Worm (Caenorhabditis elegans): ENCODE data around the gene K09F5.6.

Gene K09F5.6

DNA sequence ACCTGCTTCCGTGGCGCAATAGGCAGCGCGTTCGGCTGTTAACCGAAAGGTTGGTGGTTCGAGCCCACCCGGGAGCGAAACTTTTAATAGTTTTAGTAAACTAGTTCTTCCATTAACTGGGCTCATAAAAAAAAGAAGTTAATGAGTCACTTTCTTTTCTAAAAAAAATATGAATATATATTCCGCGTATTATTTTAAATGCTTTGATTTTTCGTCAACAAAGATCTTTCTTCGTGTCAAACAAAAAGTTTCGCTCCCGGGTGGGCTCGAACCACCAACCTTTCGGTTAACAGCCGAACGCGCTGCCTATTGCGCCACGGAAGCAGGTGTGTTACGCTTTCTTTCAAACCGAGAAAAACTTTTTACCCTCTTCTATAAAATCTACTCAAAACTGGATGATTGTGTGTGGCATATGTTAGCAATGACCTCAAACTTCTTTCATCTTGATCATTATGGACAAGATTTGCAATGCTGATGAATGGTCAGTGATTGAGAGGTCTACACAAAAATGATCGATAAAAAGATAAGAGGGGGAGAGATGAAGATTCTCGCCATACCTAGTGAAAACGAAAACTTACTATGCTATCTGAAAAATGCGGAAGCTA is 54.7 kb downstream of the K09F5.6 start (continued):
- TF ChIP-seq rec-8 (tag; optimal IDR thresholded peaks at IDR 0.05) (peak; percentile 6 to 59), ztf-3 (GFP tag; optimal IDR thresholded peaks at IDR 0.05) (no peak), B0019.2 (GFP tag; conservative IDR thresholded peaks at IDR 0.05) (no peak), aptf-3 (GFP tag; IDR thresholded peaks at IDR 0.05) (0 out of 2 replicates have a peak, but pooled peaks have one; percentile 48), fkh-3 (tag; optimal IDR thresholded peaks at IDR 0.05) (no peak), Y53G8AR.9 (GFP tag; conservative IDR thresholded peaks at IDR 0.05) (no peak), B0261.1 (tag; optimal IDR thresholded peaks at IDR 0.05) (peak; percentile 73), atf-7 (tag; optimal IDR thresholded peaks at IDR 0.05) (no peak), die-1 (tag; optimal IDR thresholded peaks at IDR 0.05) (peak; percentile 75), tbp1 (GFP tag; optimal IDR thresholded peaks at IDR 0.05) (peak; percentile 86), efl-1 (GFP tag; optimal IDR thresholded peaks at IDR 0.05) (no peak), ceh-40 (GFP tag; IDR thresholded peaks at IDR 0.05) (no peak), nhr-120 (GFP tag; IDR thresholded peaks at IDR 0.05) (no peak), akir-1 (GFP tag; optimal IDR thresholded peaks at IDR 0.05) (no peak), nfya-1 (tag; optimal IDR thresholded peaks at IDR 0.05; ENCODE audit: borderline replicate concordance, insufficient read depth) (no peak), ZK185.1 (tag; optimal IDR thresholded peaks at IDR 0.05; ENCODE audit: poor library complexity, severe bottlenecking) (peak; percentile 68), lin-26 (GFP tag; IDR thresholded peaks at IDR 0.05) (peak; percentile 89), chd-7 (tag; optimal IDR thresholded peaks at IDR 0.05) (peak; percentile 50), K12H6.12 (tag; optimal IDR thresholded peaks at IDR 0.05) (no peak), T07F8.4 (tag; optimal IDR thresholded peaks at IDR 0.05) (peak; percentile 50), mxl-1 (tag; optimal IDR thresholded peaks at IDR 0.05) (peak; percentile 64), madf-3 (GFP tag; IDR thresholded peaks at IDR 0.05) (no peak), attf-6 (GFP tag; IDR thresholded peaks at IDR 0.05) (0 out of 2 replicates have a peak, but pooled peaks have one; percentile 49), unc-130 (GFP tag; optimal IDR thresholded peaks at IDR 0.05) (no peak), ets-4 (GFP tag; optimal IDR thresholded peaks at IDR 0.05) (no peak), zim-3 (tag; optimal IDR thresholded peaks at IDR 0.05) (peak; percentile 58), nhr-27 (tag; optimal IDR thresholded peaks at IDR 0.05) (no peak), hsf-1 (GFP tag; IDR thresholded peaks at IDR 0.05) (no peak), T26A5.8 (tag; optimal IDR thresholded peaks at IDR 0.05) (no peak), D2030.7 (GFP tag; IDR thresholded peaks at IDR 0.05) (peak; percentile 83), ccch-3 (GFP tag; optimal IDR thresholded peaks at IDR 0.05) (no peak), egl-44 (GFP tag; IDR thresholded peaks at IDR 0.05) (no peak), egrh-3 (GFP tag; IDR thresholded peaks at IDR 0.05) (no peak), madf-8 (GFP tag; conservative IDR thresholded peaks at IDR 0.05) (no peak), Y53F4B.3 (GFP tag; IDR thresholded peaks at IDR 0.05) (0 out of 2 replicates have a peak, but pooled peaks have one; percentile 42), bed-1 (GFP tag; IDR thresholded peaks at IDR 0.05) (no peak), dox-1 (GFP tag; IDR thresholded peaks at IDR 0.05) (peak; percentile 73), xnd-1 (tag; optimal IDR thresholded peaks at IDR 0.05) (no peak), rcor-1 (GFP tag; IDR thresholded peaks at IDR 0.05) (0 out of 2 replicates have a peak, but pooled peaks have one; percentile 19), snpc-3.4 (tag; optimal IDR thresholded peaks at IDR 0.05) (peak; percentile 38), ztf-26 (tag; optimal IDR thresholded peaks at IDR 0.05) (no peak), C06A6.2 (GFP tag; conservative IDR thresholded peaks at IDR 0.05) (no peak), F55B11.4 (tag; optimal IDR thresholded peaks at IDR 0.05; ENCODE audit: borderline replicate concordance, insufficient read depth) (no peak), madf-10 (tag; optimal IDR thresholded peaks at IDR 0.05) (peak; percentile 18), ztf-28 (GFP tag; IDR thresholded peaks at IDR 0.05) (0 out of 2 replicates have a peak, but pooled peaks have one; percentile 50), snpc-1.1 (tag; optimal IDR thresholded peaks at IDR 0.05; ENCODE audit: insufficient read depth) (no peak), F57A8.1 (GFP tag; optimal IDR thresholded peaks at IDR 0.05) (no peak), egl-18 (GFP tag; IDR thresholded peaks at IDR 0.05) (no peak)

All from whole organism, young adult.